Fruit fly (Drosophila melanogaster) whole organism, embryonic: ENCODE results near the gene CG9630.

ENCODE experiments used
- Atf6 ChIP-seq: fragments of 200-800 bp; sonication (Bioruptor generic); IDR thresholded peaks from 2 replicates; pipeline ENCODE4 v1.3.6; 2022; ENCODE audit warnings: missing biosample characterization, missing genetic modification characterization
- CG10147 ChIP-seq: fragments of 200-800 bp; sonication (Bioruptor generic); optimal IDR thresholded peaks from 2 replicates; lab custom pipeline; 2019; ENCODE audit warnings: missing biosample characterization, mild to moderate bottlenecking, missing genetic modification characterization, moderate library complexity
- CG10366 ChIP-seq: fragments of 200-800 bp; sonication (Bioruptor generic); IDR thresholded peaks from 2 replicates; pipeline ENCODE4 v1.3.6; 2022; ENCODE audit warnings: missing biosample characterization, missing genetic modification characterization
- CG11247 ChIP-seq: fragments of 200-800 bp; sonication (Bioruptor generic); IDR thresholded peaks from 2 replicates; pipeline ENCODE4 v1.3.6; 2022; ENCODE audit warnings: missing biosample characterization, missing genetic modification characterization
- CG12155 ChIP-seq: fragments of 200-800 bp; sonication (Bioruptor generic); optimal IDR thresholded peaks from 3 replicates; lab custom pipeline; 2016; ENCODE audit warnings: missing biosample characterization, missing genetic modification characterization
- CG12219 ChIP-seq: fragments of 200-800 bp; sonication (Bioruptor generic); optimal IDR thresholded peaks from 3 replicates; lab custom pipeline; 2018; ENCODE audit warnings: missing biosample characterization, mild to moderate bottlenecking, missing genetic modification characterization
- CG12391 ChIP-seq: fragments of 200-800 bp; sonication (Bioruptor generic); optimal IDR thresholded peaks from 3 replicates; lab custom pipeline; 2018; ENCODE audit warnings: missing biosample characterization, mild to moderate bottlenecking, missing genetic modification characterization, moderate library complexity
- CG13624 ChIP-seq: fragments of 200-800 bp; sonication (Bioruptor generic); optimal IDR thresholded peaks from 2 replicates; lab custom pipeline; 2016; ENCODE audit warnings: missing biosample characterization, missing genetic modification characterization
- CG14014 ChIP-seq: fragments of 200-800 bp; sonication (Bioruptor generic); IDR thresholded peaks from 2 replicates; pipeline ENCODE4 v1.3.6; 2022; ENCODE audit warnings: missing biosample characterization, missing genetic modification characterization
- CG18476 ChIP-seq: fragments of 200-800 bp; sonication (Bioruptor generic); optimal IDR thresholded peaks from 2 replicates; lab custom pipeline; 2016; ENCODE audit warnings: missing biosample characterization, mild to moderate bottlenecking, missing genetic modification characterization
- CG2120 ChIP-seq: fragments of 200-800 bp; sonication (Bioruptor generic); optimal IDR thresholded peaks from 3 replicates; lab custom pipeline; 2016; ENCODE audit warnings: missing biosample characterization, missing genetic modification characterization
- CG2199 ChIP-seq: fragments of 200-800 bp; sonication (Bioruptor generic); IDR thresholded peaks from 3 replicates; pipeline ENCODE4 v1.3.6; 2022; ENCODE audit warnings: missing biosample characterization, missing genetic modification characterization
- CG30020 ChIP-seq: fragments of 200-800 bp; optimal IDR thresholded peaks from 2 replicates; lab custom pipeline; 2019; ENCODE audit warnings: missing biosample characterization, mild to moderate bottlenecking, missing genetic modification characterization, moderate library complexity
- CG3281 ChIP-seq: fragments of 200-800 bp; sonication (Bioruptor generic); optimal IDR thresholded peaks from 3 replicates; lab custom pipeline; 2017; ENCODE audit warnings: missing biosample characterization, mild to moderate bottlenecking, missing genetic modification characterization
- CG34376 ChIP-seq: fragments of 200-800 bp; sonication (Bioruptor generic); optimal IDR thresholded peaks from 2 replicates; lab custom pipeline; 2018; ENCODE audit warnings: missing biosample characterization, mild to moderate bottlenecking, missing genetic modification characterization
- CG34422 ChIP-seq: fragments of 200-800 bp; sonication (Bioruptor generic); IDR thresholded peaks from 3 replicates; pipeline ENCODE4 v1.3.6; 2022; ENCODE audit warnings: missing biosample characterization, missing genetic modification characterization
- CG6854 ChIP-seq: fragments of 200-800 bp; sonication (Bioruptor generic); optimal IDR thresholded peaks from 3 replicates; lab custom pipeline; 2017; ENCODE audit warnings: missing biosample characterization, mild to moderate bottlenecking, missing genetic modification characterization
- CG7786 ChIP-seq: fragments of 200-800 bp; sonication (Bioruptor generic); optimal IDR thresholded peaks from 2 replicates; lab custom pipeline; 2016; ENCODE audit warnings: missing biosample characterization, missing genetic modification characterization
- CG7963 ChIP-seq: fragments of 200-800 bp; sonication (Bioruptor generic); IDR thresholded peaks from 3 replicates; pipeline ENCODE4 v1.3.6; 2022; ENCODE audit warnings: missing biosample characterization, missing genetic modification characterization; ENCODE audit not compliant: partially characterized antibody
- CG7987 ChIP-seq: fragments of 200-800 bp; sonication (Bioruptor generic); optimal IDR thresholded peaks from 2 replicates; lab custom pipeline; 2018; ENCODE audit warnings: missing biosample characterization, mild to moderate bottlenecking, missing genetic modification characterization, moderate library complexity
- CG8290 ChIP-seq, 3 experiments: fragments of 200-800 bp; sonication (Bioruptor generic); optimal IDR thresholded peaks; 2 replicates each; lab custom pipeline; 2016 to 2019; ENCODE audit warnings: missing biosample characterization in 3 of 3, missing genetic modification characterization in 3 of 3, mild to moderate bottlenecking in 2 of 3, moderate library complexity in 1 of 3
- Eip74EF ChIP-seq, 2 experiments: fragments of 200-800 bp in 1 of 2; fragments of >200 bp in 1 of 2; sonication (Bioruptor generic) in 1 of 2; optimal IDR thresholded peaks; 2 replicates each; lab custom pipeline; 2017 to 2019; ENCODE audit warnings: missing biosample characterization in 2 of 2, missing genetic modification characterization in 2 of 2, mild to moderate bottlenecking in 1 of 2, moderate library complexity in 1 of 2
- Fer3 ChIP-seq: fragments of 200-800 bp; sonication (Bioruptor generic); optimal IDR thresholded peaks from 2 replicates; lab custom pipeline; 2018; ENCODE audit warnings: missing biosample characterization, mild to moderate bottlenecking, missing genetic modification characterization, moderate library complexity
- HLH3B ChIP-seq: fragments of 200-800 bp; sonication (Bioruptor generic); IDR thresholded peaks from 2 replicates; pipeline ENCODE4 v1.3.6; 2022; ENCODE audit warnings: missing biosample characterization, missing genetic modification characterization
- MESR4 ChIP-seq: fragments of 200-800 bp; sonication (Bioruptor generic); optimal IDR thresholded peaks from 2 replicates; lab custom pipeline; 2018; ENCODE audit warnings: missing biosample characterization, mild to moderate bottlenecking, missing genetic modification characterization, moderate library complexity
- Med ChIP-seq: fragments of 200-800 bp; sonication (Bioruptor generic); peaks from one replicate; lab custom pipeline; 2016; ENCODE audit warnings: missing biosample characterization, missing genetic modification characterization, mild to moderate bottlenecking, inconsistent platforms, moderate library complexity
- Meics ChIP-seq: fragments of 200-800 bp; sonication (Bioruptor generic); optimal IDR thresholded peaks from 2 replicates; lab custom pipeline; 2017; ENCODE audit warnings: missing biosample characterization, mild to moderate bottlenecking, missing genetic modification characterization
- Neu2 ChIP-seq: fragments of 200-800 bp; sonication (Bioruptor generic); optimal IDR thresholded peaks from 3 replicates; lab custom pipeline; 2016; ENCODE audit warnings: missing biosample characterization, missing genetic modification characterization, borderline replicate concordance
- Optix ChIP-seq: fragments of 200-800 bp; sonication (Bioruptor generic); IDR thresholded peaks from 3 replicates; pipeline ENCODE4 v1.3.6; 2022; ENCODE audit warnings: missing biosample characterization, missing genetic modification characterization
- Ptx1 ChIP-seq: fragments of 200-800 bp; sonication (Bioruptor generic); IDR thresholded peaks from 2 replicates; pipeline ENCODE4 v1.3.6; 2022; ENCODE audit warnings: missing biosample characterization, missing genetic modification characterization
- Xbp1 ChIP-seq: fragments of 200-800 bp; sonication (Bioruptor generic); optimal IDR thresholded peaks from 3 replicates; lab custom pipeline; 2016; ENCODE audit warnings: missing biosample characterization, mild to moderate bottlenecking, missing genetic modification characterization
- ci ChIP-seq: fragments of 200-800 bp; sonication (Bioruptor generic); IDR thresholded peaks from 3 replicates; pipeline ENCODE4 v1.3.6; 2022; ENCODE audit warnings: missing biosample characterization, missing genetic modification characterization
- crp ChIP-seq, 2 experiments: fragments of 200-800 bp; sonication (Bioruptor generic); optimal IDR thresholded peaks; 2 replicates in 1 of 2; 3 replicates in 1 of 2; lab custom pipeline; 2017; ENCODE audit warnings: missing biosample characterization in 2 of 2, missing genetic modification characterization in 2 of 2, mild to moderate bottlenecking in 1 of 2, moderate library complexity in 1 of 2
- dmrt11E ChIP-seq: fragments of 200-800 bp; sonication (Bioruptor generic); optimal IDR thresholded peaks from 3 replicates; lab custom pipeline; 2018; ENCODE audit warnings: missing biosample characterization, mild to moderate bottlenecking, missing genetic modification characterization, moderate library complexity
- ftz-f1 ChIP-seq: fragments of 200-800 bp; sonication (Bioruptor generic); optimal IDR thresholded peaks from 2 replicates; lab custom pipeline; 2016; ENCODE audit warnings: missing biosample characterization, missing genetic modification characterization
- grau ChIP-seq: fragments of 200-800 bp; optimal IDR thresholded peaks from 3 replicates; lab custom pipeline; 2019; ENCODE audit warnings: missing biosample characterization, mild to moderate bottlenecking, missing genetic modification characterization, moderate library complexity
- h ChIP-seq: fragments of >200 bp; optimal IDR thresholded peaks from 2 replicates; lab custom pipeline; 2017
- lbe ChIP-seq: fragments of 200-800 bp; sonication (Bioruptor generic); optimal IDR thresholded peaks from 2 replicates; lab custom pipeline; 2016; ENCODE audit warnings: missing biosample characterization, mild to moderate bottlenecking, missing genetic modification characterization
- nom ChIP-seq: fragments of 200-800 bp; sonication (Bioruptor generic); optimal IDR thresholded peaks from 2 replicates; lab custom pipeline; 2017; ENCODE audit warnings: missing biosample characterization, missing genetic modification characterization, mild to moderate bottlenecking, moderate library complexity, missing genetic modification reagents
- ranshi ChIP-seq: fragments of 200-800 bp; sonication (Bioruptor generic); IDR thresholded peaks from 2 replicates; pipeline ENCODE4 v1.3.6; 2022; ENCODE audit warnings: missing biosample characterization, missing genetic modification characterization
- row ChIP-seq: fragments of 200-800 bp; sonication (Bioruptor generic); IDR thresholded peaks from 3 replicates; pipeline ENCODE4 v1.3.6; 2022; ENCODE audit warnings: missing biosample characterization, missing genetic modification characterization
- so ChIP-seq: fragments of 200-800 bp; sonication (Bioruptor generic); IDR thresholded peaks from 3 replicates; pipeline ENCODE4 v1.3.6; 2022; ENCODE audit warnings: missing biosample characterization, missing genetic modification characterization
- sug ChIP-seq: fragments of 200-800 bp; optimal IDR thresholded peaks from 2 replicates; lab custom pipeline; 2019; ENCODE audit warnings: missing biosample characterization, mild to moderate bottlenecking, missing genetic modification characterization, moderate library complexity
- trem ChIP-seq: fragments of 200-800 bp; optimal IDR thresholded peaks from 3 replicates; lab custom pipeline; 2019; ENCODE audit warnings: missing biosample characterization, mild to moderate bottlenecking, missing genetic modification characterization, moderate library complexity
- z ChIP-seq: fragments of 200-800 bp; sonication (Bioruptor generic); IDR thresholded peaks from 3 replicates; pipeline ENCODE4 v1.3.6; 2022; ENCODE audit warnings: missing biosample characterization, missing genetic modification characterization
- zen ChIP-seq: fragments of 200-800 bp; sonication (Bioruptor generic); optimal IDR thresholded peaks from 3 replicates; lab custom pipeline; 2018; ENCODE audit warnings: missing biosample characterization, mild to moderate bottlenecking, missing genetic modification characterization, moderate library complexity
- zen2 ChIP-seq: fragments of 200-800 bp; sonication (Bioruptor generic); IDR thresholded peaks from 3 replicates; pipeline ENCODE4 v1.3.6; 2022; ENCODE audit warnings: missing biosample characterization, missing genetic modification characterization; ENCODE audit not compliant: partially characterized antibody

The CG9630 gene

DNA sequence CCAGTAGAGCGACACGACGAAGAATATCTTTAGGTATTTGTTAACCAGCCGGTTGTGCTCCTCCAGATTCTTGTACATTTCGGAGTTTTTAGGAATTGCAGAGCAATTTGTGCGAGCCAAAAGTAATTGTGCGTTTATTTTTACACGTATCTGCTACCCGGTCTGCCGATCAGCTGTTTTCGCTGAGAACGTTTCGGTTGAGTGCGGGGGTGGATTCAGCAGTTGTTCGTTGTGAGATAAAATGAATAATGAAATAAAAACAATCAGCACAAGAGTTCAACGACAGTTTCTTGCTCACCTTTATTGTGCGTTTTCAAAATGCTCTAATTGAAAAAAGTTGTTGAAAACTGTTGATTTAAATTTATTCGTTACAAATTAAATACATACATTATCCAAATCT, 34.2 kb upstream of the CG9630 start, which contains the start of gene nac (continued):
- TF ChIP-seq Eip74EF (GFP tag; optimal IDR thresholded peaks at IDR 0.05; lab: Kevin White, UChicago) (no peak), HLH3B (peak; percentile 19; the same call in 1 of the 2 replicates), grau (peak; percentile 31), nom (GFP tag; lab: Kevin White, UChicago) (peak; percentile 6), CG10147 (GFP tag; lab: Kevin White, UChicago) (peak; percentile 15), ci (0 out of 3 replicates have a peak, but pooled peaks have one; percentile 36), CG34376 (peak; percentile 65), crp (GFP tag; optimal IDR thresholded peaks at IDR 0.05; lab: Kevin White, UChicago) (peak; percentile 65 to 90), ftz-f1 (no peak), h (lab: Kevin White, UChicago) (no peak), CG3281 (peak; percentile 8), CG14014 (peak; percentile 34; the same call in 1 of the 2 replicates), Med (peak; percentile 79), CG7786 (GFP tag; lab: Kevin White, UChicago) (no peak), MESR4 (GFP tag; lab: Kevin White, UChicago) (peak; percentile 41), Ptx1 (GFP tag; lab: Robert Waterston, UW) (no peak), CG18476 (peak; percentile 100), Fer3 (peak; percentile 3), Meics (GFP tag; lab: Kevin White, UChicago) (peak; percentile 10), zen (tag; lab: Kevin White, UChicago) (peak; percentile 33), Xbp1 (GFP tag; lab: Kevin White, UChicago) (peak; percentile 28), so (0 out of 3 replicates have a peak, but pooled peaks have one; percentile 12), sug (peak; percentile 9), ranshi (GFP tag; lab: Robert Waterston, UW) (no peak), z (GFP tag; lab: Robert Waterston, UW) (peak; percentile 78), dmrt11E (no peak), zen2 (no peak), CG13624 (GFP tag; lab: Kevin White, UChicago) (peak; percentile 28), trem (tag; lab: Kevin White, UChicago) (no peak), CG7987 (GFP tag; lab: Kevin White, UChicago) (peak; percentile 12), CG8290 (GFP tag; optimal IDR thresholded peaks at IDR 0.05; lab: Kevin White, UChicago) (no peak), CG8290 (tag; optimal IDR thresholded peaks at IDR 0.05; lab: Kevin White, UChicago) (peak in 1 of 2 experiments; percentile 62), CG10366 (GFP tag; lab: Robert Waterston, UW) (0 out of 2 replicates have a peak, but pooled peaks have one; percentile 20), CG7963 (GFP tag; lab: Robert Waterston, UW) (no peak), CG30020 (tag; lab: Kevin White, UChicago) (no peak), Optix (GFP tag; lab: Robert Waterston, UW) (no peak), CG11247 (peak; percentile 38; the same call in 1 of the 2 replicates), CG12155 (no peak), CG2199 (GFP tag; lab: Robert Waterston, UW) (peak; percentile 26; the same call in 1 of the 3 replicates), CG12219 (no peak), Atf6 (GFP tag; lab: Robert Waterston, UW) (0 out of 2 replicates have a peak, but pooled peaks have one; percentile 46), CG12391 (tag; lab: Kevin White, UChicago) (peak; percentile 17), CG34422 (peak; percentile 61; the same call in 2 of the 3 replicates), lbe (no peak), row (peak; percentile 94), Neu2 (GFP tag; lab: Kevin White, UChicago) (no peak), CG2120 (GFP tag; lab: Kevin White, UChicago) (peak; percentile 34), CG6854 (GFP tag; lab: Kevin White, UChicago) (no peak)
